Worm (Caenorhabditis elegans) whole organism, mixed stage, embryonic: ENCODE results near the gene cysl-2.

Source experiments
- M03D4.4 ChIP-seq: sonication (generic microtip); optimal IDR thresholded peaks from 2 replicates; lab custom pipeline; 2017; ENCODE audit warnings: mild to moderate bottlenecking, missing genetic modification characterization, missing compliant biosample characterization
- blmp-1 ChIP-seq: fragments of 150-350 bp; optimal IDR thresholded peaks from 2 replicates; lab custom pipeline; 2014; ENCODE audit warnings: missing biosample characterization, missing genetic modification characterization
- ceh-39 ChIP-seq: fragments of 150-350 bp; optimal IDR thresholded peaks from 2 replicates; lab custom pipeline; 2014; ENCODE audit warnings: missing biosample characterization, missing genetic modification characterization
- ceh-43 ChIP-seq: fragments of 200-800 bp; sonication (Bioruptor generic); optimal IDR thresholded peaks from 2 replicates; lab custom pipeline; 2018; ENCODE audit warnings: mild to moderate bottlenecking, missing genetic modification characterization, moderate library complexity, missing compliant biosample characterization
- ceh-83 ChIP-seq: fragments of 200-800 bp; sonication (Bioruptor generic); optimal IDR thresholded peaks from 2 replicates; lab custom pipeline; 2018; ENCODE audit warnings: mild to moderate bottlenecking, missing genetic modification characterization, missing compliant biosample characterization
- ces-1 ChIP-seq: fragments of 150-350 bp; optimal IDR thresholded peaks from 2 replicates; lab custom pipeline; 2014; ENCODE audit warnings: missing biosample characterization, missing genetic modification reagents, missing genetic modification characterization
- cnd-1 ChIP-seq: fragments of 200-800 bp; sonication (Bioruptor generic); optimal IDR thresholded peaks from 2 replicates; lab custom pipeline; 2018; ENCODE audit warnings: mild to moderate bottlenecking, missing genetic modification characterization, missing compliant biosample characterization
- drap-1 ChIP-seq: fragments of 200-800 bp; sonication (Bioruptor generic); optimal IDR thresholded peaks from 3 replicates; lab custom pipeline; 2018; ENCODE audit warnings: mild to moderate bottlenecking, missing genetic modification characterization, missing compliant biosample characterization
- elt-1 ChIP-seq: sonication (generic microtip); optimal IDR thresholded peaks from 2 replicates; lab custom pipeline; 2017; ENCODE audit warnings: missing genetic modification characterization, mild to moderate bottlenecking, missing compliant biosample characterization, antibody characterized with exemption, moderate library complexity, borderline replicate concordance; ENCODE audit not compliant: insufficient read depth
- elt-3 ChIP-seq: fragments of 150-350 bp; optimal IDR thresholded peaks from 2 replicates; lab custom pipeline; 2014; ENCODE audit warnings: missing biosample characterization, missing genetic modification characterization
- flh-1 ChIP-seq: fragments of 200-800 bp; sonication (Bioruptor generic); optimal IDR thresholded peaks from 2 replicates; lab custom pipeline; 2018; ENCODE audit warnings: mild to moderate bottlenecking, missing genetic modification characterization, moderate library complexity, missing compliant biosample characterization
- ham-2 ChIP-seq: fragments of 200-800 bp; sonication (Bioruptor generic); optimal IDR thresholded peaks from 2 replicates; lab custom pipeline; 2018; ENCODE audit warnings: mild to moderate bottlenecking, missing genetic modification characterization, missing compliant biosample characterization
- hlh-1 ChIP-seq: fragments of 150-350 bp; optimal IDR thresholded peaks from 2 replicates; lab custom pipeline; 2014; ENCODE audit warnings: missing biosample characterization, missing genetic modification reagents, missing genetic modification characterization
- lin-13 ChIP-seq: fragments of 150-350 bp; optimal IDR thresholded peaks from 2 replicates; lab custom pipeline; 2014; ENCODE audit warnings: missing biosample characterization, missing genetic modification characterization
- lin-32 ChIP-seq: fragments of 200-800 bp; sonication (Bioruptor generic); optimal IDR thresholded peaks from 2 replicates; lab custom pipeline; 2018; ENCODE audit warnings: mild to moderate bottlenecking, missing genetic modification characterization, missing compliant biosample characterization
- lsy-2 ChIP-seq: fragments of 150-350 bp; optimal IDR thresholded peaks from 2 replicates; lab custom pipeline; 2014; ENCODE audit warnings: missing biosample characterization, missing genetic modification characterization
- mab-5 ChIP-seq: fragments of 150-350 bp; optimal IDR thresholded peaks from 2 replicates; lab custom pipeline; 2014; ENCODE audit warnings: missing biosample characterization, missing genetic modification characterization
- mep-1 ChIP-seq: fragments of 150-350 bp; optimal IDR thresholded peaks from 2 replicates; lab custom pipeline; 2017; ENCODE audit warnings: missing biosample characterization, missing genetic modification reagents, missing genetic modification characterization, inconsistent platforms
- mls-2 ChIP-seq: sonication (generic microtip); optimal IDR thresholded peaks from 2 replicates; lab custom pipeline; 2016; ENCODE audit warnings: mild to moderate bottlenecking, missing genetic modification characterization, moderate library complexity, missing compliant biosample characterization
- nhr-12 ChIP-seq: fragments of 150-350 bp; optimal IDR thresholded peaks from 2 replicates; lab custom pipeline; 2014; ENCODE audit warnings: missing biosample characterization, missing genetic modification characterization
- nhr-2 ChIP-seq: fragments of 150-350 bp; optimal IDR thresholded peaks from 2 replicates; lab custom pipeline; 2014; ENCODE audit warnings: missing biosample characterization, missing genetic modification characterization
- nhr-237 ChIP-seq: fragments of 150-350 bp; optimal IDR thresholded peaks from 2 replicates; lab custom pipeline; 2014; ENCODE audit warnings: missing biosample characterization, missing genetic modification characterization
- nhr-28 ChIP-seq: fragments of 150-350 bp; optimal IDR thresholded peaks from 2 replicates; lab custom pipeline; 2014; ENCODE audit warnings: missing biosample characterization, missing genetic modification characterization
- nhr-76 ChIP-seq: sonication (generic microtip); optimal IDR thresholded peaks from 2 replicates; lab custom pipeline; 2017; ENCODE audit warnings: missing biosample characterization, missing genetic modification characterization
- pha-4 ChIP-seq: fragments of 150-350 bp; optimal IDR thresholded peaks from 2 replicates; lab custom pipeline; 2018; ENCODE audit warnings: missing biosample characterization, missing genetic modification reagents, missing genetic modification characterization
- sem-2 ChIP-seq: fragments of 200-800 bp; sonication (Bioruptor generic); optimal IDR thresholded peaks from 2 replicates; lab custom pipeline; 2018; ENCODE audit warnings: mild to moderate bottlenecking, missing genetic modification characterization, missing compliant biosample characterization
- snpc-4 ChIP-seq: fragments of 150-350 bp; optimal IDR thresholded peaks from 2 replicates; lab custom pipeline; 2014; ENCODE audit warnings: missing biosample characterization, missing genetic modification characterization
- sptf-1 ChIP-seq: sonication (generic microtip); optimal IDR thresholded peaks from 2 replicates; lab custom pipeline; 2017; ENCODE audit warnings: mild to moderate bottlenecking, missing genetic modification characterization, moderate library complexity, missing compliant biosample characterization
- unc-120 ChIP-seq: sonication (generic microtip); optimal IDR thresholded peaks from 2 replicates; lab custom pipeline; 2017; ENCODE audit warnings: missing genetic modification characterization, missing compliant biosample characterization; ENCODE audit not compliant: poor library complexity, severe bottlenecking
- unc-39 ChIP-seq: fragments of 150-350 bp; optimal IDR thresholded peaks from 2 replicates; lab custom pipeline; 2014; ENCODE audit warnings: missing biosample characterization, missing genetic modification characterization
- unc-62 ChIP-seq: fragments of 150-350 bp; optimal IDR thresholded peaks from 2 replicates; lab custom pipeline; 2014; ENCODE audit warnings: missing biosample characterization, missing genetic modification reagents, missing genetic modification characterization
- zip-8 ChIP-seq: fragments of 150-350 bp; optimal IDR thresholded peaks from 2 replicates; lab custom pipeline; 2014; ENCODE audit warnings: missing biosample characterization, missing genetic modification characterization
- ztf-11 ChIP-seq: fragments of 150-350 bp; optimal IDR thresholded peaks from 2 replicates; lab custom pipeline; 2014; ENCODE audit warnings: missing biosample characterization, missing genetic modification characterization

cysl-2 gene

ce11 chrII:14480772-14481171 is 13.5 kb downstream of the cysl-2 start:
- TF ChIP-seq zip-8 = peak; percentile 38
- TF ChIP-seq ztf-11 = no peak
- peak; percentile 1 for TF ChIP-seq unc-62 (GFP tag; lab: Kevin White, UChicago)
- TF ChIP-seq, all 35 proteins: peak for 2

- TF ChIP-seq ceh-39 (tag; lab: Kevin White, UChicago) (no peak), mep-1 (tag; lab: Kevin White, UChicago) (peak; percentile 34), nhr-76 (tag; lab: Kevin White, UChicago) (no peak), elt-3 (no peak), unc-39 (no peak)
Measured at ce11 chrII:14479583-14480245, 14.5 kb downstream of the cysl-2 start, which contains the start of gene C13B4.1. C13B4.1 (minus strand) TSS chrII:14479633.

- TF ChIP-seq M03D4.4 (tag; lab: Kevin White, UChicago) (peak; percentile 20), lin-32 (GFP tag; lab: Kevin White, UChicago) (no peak), mab-5 (tag; lab: Kevin White, UChicago) (no peak), elt-1 (tag; lab: Kevin White, UChicago) (no peak), unc-62 (GFP tag; lab: Kevin White, UChicago) (no peak), cnd-1 (tag; lab: Kevin White, UChicago) (peak; percentile 30), blmp-1 (tag; lab: Kevin White, UChicago) (no peak), snpc-4 (no peak), nhr-237 (no peak), ceh-83 (peak; percentile 18), hlh-1 (tag; lab: Kevin White, UChicago) (no peak), ztf-11 (no peak), lin-13 (tag; lab: Kevin White, UChicago) (no peak), nhr-2 (tag; lab: Kevin White, UChicago) (peak; percentile 6), ces-1 (GFP tag; lab: Kevin White, UChicago) (no peak), ceh-39 (tag; lab: Kevin White, UChicago) (no peak), ceh-43 (no peak), mls-2 (tag; lab: Kevin White, UChicago) (no peak), nhr-76 (tag; lab: Kevin White, UChicago) (no peak), ham-2 (GFP tag; lab: Kevin White, UChicago) (no peak), sptf-1 (no peak), zip-8 (no peak), lsy-2 (tag; lab: Kevin White, UChicago) (no peak), pha-4 (tag; lab: Kevin White, UChicago) (no peak), nhr-28 (tag; lab: Kevin White, UChicago) (no peak), drap-1 (peak; percentile 10)
- TF ChIP-seq, all 35 proteins: peak for 5
Measured at ce11 chrII:14474700-14475099, 19.6 kb downstream of the cysl-2 start.

- no peak for TF ChIP-seq unc-39
- peak; percentile 99 for TF ChIP-seq ces-1 (GFP tag; lab: Kevin White, UChicago)
- TF ChIP-seq, all 35 proteins: peak for 1
Measured at ce11 chrII:14470020-14470419, 24.2 kb downstream of the cysl-2 start.

- TF ChIP-seq lsy-2 (tag; lab: Kevin White, UChicago) = no peak
Measured at ce11 chrII:14455332-14455731, 38.9 kb downstream of the cysl-2 start, which contains the start of gene dmsr-6. dmsr-6 (plus strand) TSS chrII:14455632.

- TF ChIP-seq ces-1 (GFP tag; lab: Kevin White, UChicago) = no peak
- no peak for TF ChIP-seq lin-13 (tag; lab: Kevin White, UChicago)
- TF ChIP-seq nhr-12 (tag; lab: Kevin White, UChicago) = no peak
- TF ChIP-seq unc-39 = no peak
- TF ChIP-seq unc-120 (tag; lab: Kevin White, UChicago) = no peak
- TF ChIP-seq nhr-28 (tag; lab: Kevin White, UChicago) = no peak
- TF ChIP-seq sptf-1 = no peak
- no peak for TF ChIP-seq nhr-237
- no peak for TF ChIP-seq hlh-1 (tag; lab: Kevin White, UChicago)
- TF ChIP-seq M03D4.4 (tag; lab: Kevin White, UChicago) = no peak
- TF ChIP-seq ceh-39 (tag; lab: Kevin White, UChicago) = no peak
- TF ChIP-seq sem-2 (GFP tag; lab: Kevin White, UChicago) = no peak
- no peak for TF ChIP-seq unc-62 (GFP tag; lab: Kevin White, UChicago)
- TF ChIP-seq nhr-76 (tag; lab: Kevin White, UChicago) = no peak
- TF ChIP-seq drap-1 = no peak
- no peak for TF ChIP-seq blmp-1 (tag; lab: Kevin White, UChicago)
- no peak for TF ChIP-seq mls-2 (tag; lab: Kevin White, UChicago)
- no peak for TF ChIP-seq ham-2 (GFP tag; lab: Kevin White, UChicago)
- no peak for TF ChIP-seq flh-1 (GFP tag; lab: Kevin White, UChicago)
Measured at ce11 chrII:14451934-14452333, 42.3 kb downstream of the cysl-2 start.
